Fruit fly (Drosophila melanogaster) whole organism, pupa: ENCODE data around the gene Drsl4.

ENCODE experiments used
- CG10348 ChIP-seq: fragments of 200-800 bp; sonication (Bioruptor generic); IDR thresholded peaks from 2 replicates; pipeline ENCODE4 v1.3.6; 2022; ENCODE audit warnings: missing biosample characterization, missing genetic modification characterization
- CG12605 ChIP-seq: fragments of 200-800 bp; sonication (Bioruptor generic); IDR thresholded peaks from 2 replicates; pipeline ENCODE4 v1.3.6; 2022; ENCODE audit warnings: missing biosample characterization, missing genetic modification characterization
- CG13204 ChIP-seq: fragments of 200-800 bp; sonication (Bioruptor generic); optimal IDR thresholded peaks from 2 replicates; lab custom pipeline; 2018; ENCODE audit warnings: missing biosample characterization, mild to moderate bottlenecking, missing genetic modification characterization, moderate library complexity
- CG15710 ChIP-seq: fragments of 200-800 bp; sonication (Bioruptor generic); optimal IDR thresholded peaks from 2 replicates; lab custom pipeline; 2018; ENCODE audit warnings: missing biosample characterization, mild to moderate bottlenecking, missing genetic modification characterization, moderate library complexity
- CG32121 ChIP-seq: fragments of 200-800 bp; sonication (Bioruptor generic); IDR thresholded peaks from 2 replicates; pipeline ENCODE4 v1.3.6; 2022; ENCODE audit warnings: missing biosample characterization, missing genetic modification characterization
- CG34367 ChIP-seq: fragments of 200-800 bp; sonication (Bioruptor generic); optimal IDR thresholded peaks from 2 replicates; lab custom pipeline; 2018; ENCODE audit warnings: missing biosample characterization, mild to moderate bottlenecking, missing genetic modification characterization
- CG4496 ChIP-seq: fragments of 200-800 bp; sonication (Bioruptor generic); IDR thresholded peaks from 3 replicates; pipeline ENCODE4 v1.3.6; 2022; ENCODE audit warnings: missing biosample characterization, missing genetic modification characterization
- CG8301 ChIP-seq: fragments of 200-800 bp; sonication (Bioruptor generic); optimal IDR thresholded peaks from 2 replicates; lab custom pipeline; 2018; ENCODE audit warnings: missing biosample characterization, mild to moderate bottlenecking, missing genetic modification characterization
- CG9948 ChIP-seq: fragments of 200-800 bp; sonication (Bioruptor generic); optimal IDR thresholded peaks from 2 replicates; lab custom pipeline; 2018; ENCODE audit warnings: missing biosample characterization, mild to moderate bottlenecking, missing genetic modification characterization, moderate library complexity
- D1 ChIP-seq: fragments of 200-800 bp; sonication (Bioruptor generic); optimal IDR thresholded peaks from 2 replicates; lab custom pipeline; 2018; ENCODE audit warnings: missing biosample characterization, mild to moderate bottlenecking, missing genetic modification characterization, moderate library complexity
- EcR ChIP-seq: fragments of 200-800 bp; sonication (Bioruptor generic); optimal IDR thresholded peaks from 3 replicates; lab custom pipeline; 2019; ENCODE audit warnings: missing biosample characterization, missing genetic modification characterization, mild to moderate bottlenecking, moderate library complexity, missing genetic modification reagents
- Ets98B ChIP-seq: fragments of 200-800 bp; sonication (Bioruptor generic); IDR thresholded peaks from 2 replicates; pipeline ENCODE4 v1.3.6; 2022; ENCODE audit warnings: missing biosample characterization, missing genetic modification characterization
- Snoo ChIP-seq: fragments of 200-800 bp; sonication (Bioruptor generic); optimal IDR thresholded peaks from 3 replicates; lab custom pipeline; 2017; ENCODE audit warnings: missing biosample characterization, mild to moderate bottlenecking, missing genetic modification characterization, inconsistent platforms
- fd96Ca ChIP-seq: fragments of 200-800 bp; sonication (Bioruptor generic); IDR thresholded peaks from 3 replicates; pipeline ENCODE4 v1.3.6; 2022; ENCODE audit warnings: missing biosample characterization, missing genetic modification characterization

The Drsl4 gene

DNA sequence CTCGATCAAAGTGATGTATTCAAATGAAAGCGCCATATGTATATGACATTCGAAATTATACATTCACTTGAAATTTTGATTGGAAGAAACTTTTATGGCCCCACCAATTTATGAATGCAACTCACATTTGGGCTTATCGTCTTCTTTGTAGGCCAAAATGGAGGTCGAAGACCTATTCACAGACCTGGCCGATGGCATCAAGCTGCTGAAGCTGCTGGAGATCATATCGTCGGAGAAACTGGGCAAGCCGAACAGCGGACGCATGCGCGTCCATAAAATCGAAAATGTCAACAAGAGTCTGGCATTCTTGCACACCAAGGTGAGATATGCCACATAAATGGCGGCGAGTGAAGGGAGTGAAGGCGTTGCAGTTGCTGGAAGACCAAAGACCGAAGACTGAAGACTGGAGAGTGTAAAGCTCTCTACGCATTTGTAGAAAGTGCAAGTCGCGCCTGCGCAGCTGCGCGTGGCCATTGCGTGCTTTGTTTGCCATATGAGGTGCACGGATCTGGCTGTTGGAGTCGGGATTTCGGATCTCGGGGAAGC is 36.5 kb downstream of the Drsl4 start:
- TF ChIP-seq CG4496 (GFP tag; lab: Robert Waterston, UW) (no peak), EcR (peak; percentile 27)

DNA sequence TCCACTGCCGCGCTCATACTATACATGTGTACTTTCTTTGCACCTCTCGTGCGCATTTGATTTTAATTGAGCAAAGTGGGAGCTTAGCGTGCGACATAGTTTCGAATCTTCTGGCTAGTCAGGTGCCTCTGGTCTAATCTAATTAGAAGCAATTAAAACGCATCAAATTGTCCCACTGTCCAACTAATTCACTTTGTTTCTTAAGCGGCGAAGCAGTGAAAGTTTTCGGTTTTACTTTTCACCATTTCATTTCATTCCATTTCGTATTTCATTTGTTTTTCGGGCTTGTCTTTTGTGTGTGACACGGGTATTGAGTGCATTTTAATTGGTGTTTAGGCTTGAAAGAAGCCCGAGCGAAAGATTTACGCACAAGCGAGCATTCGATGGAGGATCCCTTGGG is 37.1 kb downstream of the Drsl4 start:
- TF ChIP-seq CG13204 (no peak), D1 (tag; lab: Kevin White, UChicago) (no peak), CG15710 (tag; lab: Kevin White, UChicago) (no peak), CG8301 (tag; lab: Kevin White, UChicago) (no peak)

DNA sequence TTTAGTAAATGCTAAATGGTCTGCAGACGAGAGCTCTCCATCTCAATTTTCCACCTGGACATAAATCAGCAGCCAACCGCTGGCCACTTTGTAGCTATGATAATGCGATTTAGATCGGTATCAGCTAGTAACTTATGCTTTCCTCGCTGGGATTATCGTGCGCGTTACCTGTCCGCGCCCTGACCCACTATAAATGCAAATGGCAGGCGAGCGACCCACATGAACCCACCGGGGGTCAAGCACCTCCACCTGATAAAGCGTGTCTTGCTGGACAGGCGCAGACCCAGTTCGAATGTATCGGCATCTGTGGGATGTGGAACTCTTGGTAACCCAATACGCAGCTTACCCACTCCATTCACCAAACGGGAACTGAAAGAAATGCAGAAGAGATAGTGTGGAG is 37.9 kb downstream of the Drsl4 start:
- TF ChIP-seq CG34367 (tag; lab: Kevin White, UChicago) (no peak), Ets98B (GFP tag; lab: Robert Waterston, UW) (no peak), CG12605 (GFP tag; lab: Robert Waterston, UW) (no peak), D1 (tag; lab: Kevin White, UChicago) (no peak), Snoo (tag; lab: Kevin White, UChicago) (no peak), CG10348 (GFP tag; lab: Robert Waterston, UW) (no peak), CG9948 (no peak), CG4496 (GFP tag; lab: Robert Waterston, UW) (no peak), fd96Ca (GFP tag; lab: Robert Waterston, UW) (no peak), CG32121 (GFP tag; lab: Robert Waterston, UW) (no peak)
